Worm (Caenorhabditis elegans): Measurements from ENCODE around the gene aqp-4.

aqp-4 gene

DNA sequence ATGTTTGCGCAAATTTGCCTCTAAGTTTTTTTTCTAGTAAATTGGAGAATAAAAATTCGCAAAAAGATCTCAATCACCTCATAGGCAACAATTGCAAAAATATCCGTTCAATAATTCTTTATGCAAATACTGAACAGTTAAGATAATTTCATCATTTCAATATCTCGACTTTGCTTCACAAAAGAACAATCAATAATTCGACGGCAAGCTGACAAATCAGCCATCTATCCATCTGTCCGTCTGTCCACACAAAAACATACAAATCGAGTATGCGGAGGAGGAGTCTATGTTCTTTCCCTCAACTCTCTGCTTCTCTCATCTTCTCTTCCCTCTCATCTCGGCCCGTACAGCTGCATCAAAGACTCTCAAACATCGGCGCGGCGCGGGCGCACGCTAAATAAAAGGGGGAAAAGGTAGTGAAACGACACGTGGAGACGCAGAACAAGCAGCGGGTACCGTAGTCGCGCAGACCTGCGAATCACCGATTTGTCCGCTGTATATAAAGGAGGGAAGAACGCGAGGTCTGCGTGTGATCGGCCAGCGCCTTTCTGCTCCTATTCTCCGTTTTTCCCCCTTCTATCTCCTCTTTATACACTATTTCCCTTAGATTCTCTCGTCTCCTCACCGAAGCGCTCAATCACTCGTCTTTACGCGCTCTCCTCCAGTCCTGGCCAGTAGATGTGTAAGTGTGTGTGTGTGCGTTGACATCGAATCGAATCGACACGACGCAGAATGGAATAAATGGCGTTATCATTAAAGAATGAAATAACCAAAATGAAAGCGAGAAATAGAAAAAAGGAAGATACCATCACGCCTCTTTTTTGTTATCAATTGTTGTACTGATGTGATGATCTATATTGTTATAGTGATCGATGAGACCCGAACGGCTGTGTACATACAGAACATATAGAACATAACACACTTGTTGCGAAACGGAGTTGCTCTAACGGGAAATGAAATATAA lies 6.3 kb upstream of the aqp-4 start:
- peak; percentile 81 for TF ChIP-seq ama-1 (optimal IDR thresholded peaks at IDR 0.05)
- 0 out of 2 replicates have a peak, but pooled peaks have one; percentile 13 for TF ChIP-seq tbx-37 (GFP tag; conservative IDR thresholded peaks at IDR 0.05)
- TF ChIP-seq ceh-36 (tag; optimal IDR thresholded peaks at IDR 0.05): no peak
- peak; percentile 87 for TF ChIP-seq hmg-4 (GFP tag; optimal IDR thresholded peaks at IDR 0.05)
- TF ChIP-seq F13C5.2 (tag; optimal IDR thresholded peaks at IDR 0.05): peak; percentile 46
- no peak for TF ChIP-seq hmbx-1 (tag; optimal IDR thresholded peaks at IDR 0.05)
- no peak for TF ChIP-seq tra-4 (tag; optimal IDR thresholded peaks at IDR 0.05)
- no peak for TF ChIP-seq ceh-13 (GFP tag; optimal IDR thresholded peaks at IDR 0.05)
- TF ChIP-seq pes-1 (GFP tag; IDR thresholded peaks at IDR 0.05): no peak
- TF ChIP-seq B0310.2 (tag; optimal IDR thresholded peaks at IDR 0.05): peak; percentile 70
- TF ChIP-seq tbx-11 (GFP tag; IDR thresholded peaks at IDR 0.05): no peak
- TF ChIP-seq sea-1 (GFP tag; conservative IDR thresholded peaks at IDR 0.05): peak; percentile 49; the same call in 1 of the 2 replicates
- no peak for TF ChIP-seq hnd-1 (tag; optimal IDR thresholded peaks at IDR 0.05)
- TF ChIP-seq flt-1 (GFP tag; IDR thresholded peaks at IDR 0.05): peak; percentile 42; the same call in 1 of the 2 replicates
- TF ChIP-seq ets-7 (tag; optimal IDR thresholded peaks at IDR 0.05): peak; percentile 16
- no peak for TF ChIP-seq scrt-1 (GFP tag; IDR thresholded peaks at IDR 0.05)
- no peak for TF ChIP-seq aly-1 (tag; optimal IDR thresholded peaks at IDR 0.05)

DNA sequence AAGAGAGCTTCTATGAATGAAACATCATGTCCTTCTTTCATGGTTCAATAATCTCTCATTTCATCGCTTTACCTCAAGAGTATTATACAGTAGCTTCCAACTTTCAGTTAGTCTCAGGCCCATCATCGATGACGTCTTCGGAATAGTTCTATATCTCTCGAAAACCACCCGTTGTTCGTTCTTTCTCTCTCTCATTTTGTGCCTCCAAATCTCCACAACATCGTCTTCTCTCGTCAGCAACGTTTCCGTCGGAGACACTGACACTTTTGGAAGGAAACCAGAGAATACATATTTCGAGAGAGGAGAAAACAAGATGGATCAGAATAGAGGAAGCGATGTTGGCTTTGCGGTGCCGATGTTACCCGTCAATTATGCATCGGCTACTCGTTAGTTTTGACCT lies 5.5 kb upstream of the aqp-4 start:
- TF ChIP-seq pes-1 (GFP tag; IDR thresholded peaks at IDR 0.05) (no peak), hmg-4 (GFP tag; optimal IDR thresholded peaks at IDR 0.05) (no peak), tbx-37 (GFP tag; conservative IDR thresholded peaks at IDR 0.05) (no peak)

DNA sequence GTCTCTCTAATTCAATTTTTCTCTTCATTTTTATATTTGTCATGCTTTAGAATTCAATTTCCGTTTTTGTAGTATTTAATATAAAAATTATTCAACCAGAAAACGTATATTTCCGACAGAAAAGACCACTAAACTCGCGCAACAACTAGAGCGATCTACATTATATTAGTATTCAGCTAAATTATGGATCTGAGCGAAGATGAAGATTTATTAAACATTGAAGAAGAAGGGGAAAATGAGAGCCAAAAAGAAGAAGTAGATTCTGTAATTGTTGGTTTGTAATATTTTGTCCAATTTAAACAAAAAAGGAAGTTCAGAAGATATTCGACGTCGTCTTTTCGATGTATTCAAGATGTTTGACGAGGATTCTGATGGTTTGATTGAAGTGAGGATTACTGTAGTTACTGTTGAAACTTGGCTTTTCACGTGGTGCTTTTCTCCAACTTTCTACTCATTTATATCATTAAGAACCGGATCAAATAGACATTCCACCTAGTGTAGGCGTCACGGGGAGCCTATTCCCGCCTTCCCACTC lies 3.4 kb upstream of the aqp-4 start, which contains the start of gene cal-7:
Gene cal-7, plus strand, starts transcription at position 184 of the 535 bp plus-strand sequence.
- TF ChIP-seq ceh-36 (tag; optimal IDR thresholded peaks at IDR 0.05) (no peak), tbx-11 (GFP tag; IDR thresholded peaks at IDR 0.05) (no peak), aly-1 (tag; optimal IDR thresholded peaks at IDR 0.05) (no peak), tbx-37 (GFP tag; conservative IDR thresholded peaks at IDR 0.05) (no peak), scrt-1 (GFP tag; IDR thresholded peaks at IDR 0.05) (no peak), B0310.2 (tag; optimal IDR thresholded peaks at IDR 0.05) (no peak), hmbx-1 (tag; optimal IDR thresholded peaks at IDR 0.05) (no peak), ceh-13 (GFP tag; optimal IDR thresholded peaks at IDR 0.05) (no peak), F13C5.2 (tag; optimal IDR thresholded peaks at IDR 0.05) (no peak), pes-1 (GFP tag; IDR thresholded peaks at IDR 0.05) (no peak), flt-1 (GFP tag; IDR thresholded peaks at IDR 0.05) (no peak), sea-1 (GFP tag; conservative IDR thresholded peaks at IDR 0.05) (no peak), hmg-4 (GFP tag; optimal IDR thresholded peaks at IDR 0.05) (no peak), hnd-1 (tag; optimal IDR thresholded peaks at IDR 0.05) (no peak), tra-4 (tag; optimal IDR thresholded peaks at IDR 0.05) (no peak), ets-7 (tag; optimal IDR thresholded peaks at IDR 0.05) (no peak), ama-1 (optimal IDR thresholded peaks at IDR 0.05) (no peak)

DNA sequence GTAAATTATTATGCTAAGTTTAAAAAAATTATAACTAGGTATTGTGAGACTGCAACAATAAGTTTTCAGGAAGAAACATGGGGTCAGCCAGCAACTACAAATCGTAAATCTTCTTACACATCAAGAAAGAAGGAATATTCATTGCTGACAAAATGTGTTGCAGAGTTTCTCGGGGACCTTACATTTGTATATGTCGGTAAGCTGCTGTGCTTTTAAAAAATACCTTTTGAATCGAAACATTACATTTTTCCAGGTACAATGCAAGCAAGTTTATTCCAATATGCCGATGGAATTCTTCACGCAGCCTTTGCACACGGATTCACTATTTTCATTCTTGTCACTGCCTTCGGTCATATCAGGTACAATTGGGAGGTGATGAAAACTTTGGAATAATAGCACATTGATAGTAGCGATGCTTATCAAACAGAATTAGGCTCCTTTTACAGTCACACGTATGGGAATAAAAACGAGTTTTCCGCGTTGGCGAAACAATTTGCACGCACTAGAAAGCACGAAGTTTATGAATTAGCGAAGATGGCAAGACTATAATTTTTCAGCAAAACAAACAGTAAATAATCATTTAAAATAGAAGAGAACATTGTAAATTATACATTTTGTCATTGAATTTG lies 835 bp downstream of the aqp-4 start:
- TF ChIP-seq hmbx-1 (tag; optimal IDR thresholded peaks at IDR 0.05): no peak
- no peak for TF ChIP-seq hnd-1 (tag; optimal IDR thresholded peaks at IDR 0.05)
- TF ChIP-seq pes-1 (GFP tag; IDR thresholded peaks at IDR 0.05): no peak
- no peak for TF ChIP-seq ceh-36 (tag; optimal IDR thresholded peaks at IDR 0.05)
- no peak for TF ChIP-seq B0310.2 (tag; optimal IDR thresholded peaks at IDR 0.05)
- TF ChIP-seq F13C5.2 (tag; optimal IDR thresholded peaks at IDR 0.05): no peak
- TF ChIP-seq ets-7 (tag; optimal IDR thresholded peaks at IDR 0.05): no peak
- TF ChIP-seq hmg-4 (GFP tag; optimal IDR thresholded peaks at IDR 0.05): no peak
- TF ChIP-seq tra-4 (tag; optimal IDR thresholded peaks at IDR 0.05): no peak
- TF ChIP-seq aly-1 (tag; optimal IDR thresholded peaks at IDR 0.05): no peak
- TF ChIP-seq tbx-37 (GFP tag; conservative IDR thresholded peaks at IDR 0.05): no peak

DNA sequence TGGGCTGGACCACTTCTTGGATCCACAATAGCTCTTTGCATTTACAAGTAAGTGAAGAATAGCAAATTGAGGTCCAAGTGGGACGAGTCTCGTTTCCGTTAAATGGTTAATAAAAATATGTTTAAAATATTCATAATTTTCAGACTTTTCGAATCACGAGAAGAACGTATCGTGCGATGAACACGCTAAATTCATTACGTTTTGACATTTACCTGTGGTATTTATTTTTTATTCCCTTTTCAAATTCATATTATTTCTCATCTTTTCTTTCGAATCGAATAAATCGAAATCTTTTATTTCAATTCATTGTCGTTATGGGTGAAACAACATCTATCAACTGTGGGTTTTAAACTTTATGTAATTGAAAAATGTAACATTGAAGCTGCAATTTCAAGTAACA lies 2.0 kb downstream of the aqp-4 start, which contains the start of gene marc-1:
Gene marc-1, plus strand, starts transcription at position 301 of the 400 bp plus-strand sequence.
- TF ChIP-seq hmg-4 (GFP tag; optimal IDR thresholded peaks at IDR 0.05) (no peak), tra-4 (tag; optimal IDR thresholded peaks at IDR 0.05) (no peak), tbx-11 (GFP tag; IDR thresholded peaks at IDR 0.05) (no peak), hmbx-1 (tag; optimal IDR thresholded peaks at IDR 0.05) (no peak)

DNA sequence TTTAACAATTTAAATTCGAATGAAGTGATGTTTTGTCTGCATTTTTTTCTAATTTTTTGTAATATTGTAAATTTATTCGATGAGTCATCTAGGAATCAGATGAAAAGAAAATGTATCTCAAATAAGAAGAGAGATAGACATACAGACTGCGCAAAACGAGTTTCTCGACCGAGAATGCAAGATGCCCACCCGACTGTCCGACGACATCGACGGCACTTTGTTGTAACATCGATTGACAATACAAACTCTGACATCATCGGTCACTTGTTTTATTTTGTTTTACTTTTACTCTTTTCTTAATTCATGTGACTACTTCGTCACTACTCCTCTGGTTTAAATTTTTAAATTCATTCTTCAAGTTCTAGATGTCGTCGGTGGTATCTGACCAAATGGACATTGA lies 3.5 kb downstream of the aqp-4 start, which contains the start of gene sta-2:
Gene sta-2, plus strand, starts transcription at position 349 of the 400 bp plus-strand sequence.
- no peak for TF ChIP-seq B0310.2 (tag; optimal IDR thresholded peaks at IDR 0.05)
- TF ChIP-seq scrt-1 (GFP tag; IDR thresholded peaks at IDR 0.05): no peak

DNA sequence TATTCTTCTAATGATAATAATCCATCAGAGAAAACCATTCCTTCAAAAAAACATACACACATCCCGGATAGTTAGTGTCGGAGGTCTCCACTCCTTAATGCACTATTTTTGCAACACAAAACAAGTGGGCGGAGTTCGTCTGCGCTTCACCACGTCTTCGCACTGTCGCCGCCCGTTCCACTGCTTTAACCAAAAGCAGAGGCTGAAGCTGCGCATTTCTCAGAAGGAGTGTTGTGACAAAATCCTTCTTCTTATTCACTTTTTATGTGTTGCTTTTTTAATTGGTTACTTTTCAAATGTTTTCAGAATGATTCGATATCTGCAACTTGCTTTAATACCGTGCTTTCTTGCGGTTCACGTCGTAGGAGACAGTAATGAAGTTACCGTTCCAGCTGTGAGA lies 7.6 kb downstream of the aqp-4 start, which contains the start of gene F58E6.13:
Gene F58E6.13, plus strand, starts transcription at position 301 of the 400 bp plus-strand sequence.
- TF ChIP-seq ama-1 (optimal IDR thresholded peaks at IDR 0.05) (no peak), tbx-11 (GFP tag; IDR thresholded peaks at IDR 0.05) (no peak), scrt-1 (GFP tag; IDR thresholded peaks at IDR 0.05) (no peak), F13C5.2 (tag; optimal IDR thresholded peaks at IDR 0.05) (no peak), hmg-4 (GFP tag; optimal IDR thresholded peaks at IDR 0.05) (no peak), ceh-36 (tag; optimal IDR thresholded peaks at IDR 0.05) (no peak), hmbx-1 (tag; optimal IDR thresholded peaks at IDR 0.05) (no peak), ceh-13 (GFP tag; optimal IDR thresholded peaks at IDR 0.05) (no peak), B0310.2 (tag; optimal IDR thresholded peaks at IDR 0.05) (no peak), tra-4 (tag; optimal IDR thresholded peaks at IDR 0.05) (no peak), hnd-1 (tag; optimal IDR thresholded peaks at IDR 0.05) (no peak), tbx-37 (GFP tag; conservative IDR thresholded peaks at IDR 0.05) (no peak), ets-7 (tag; optimal IDR thresholded peaks at IDR 0.05) (no peak), flt-1 (GFP tag; IDR thresholded peaks at IDR 0.05) (no peak), aly-1 (tag; optimal IDR thresholded peaks at IDR 0.05) (no peak), pes-1 (GFP tag; IDR thresholded peaks at IDR 0.05) (no peak), sea-1 (GFP tag; conservative IDR thresholded peaks at IDR 0.05) (no peak)

All from whole organism, early embryonic.